Fruit fly (Drosophila melanogaster) whole organism, prepupa: ENCODE data around the gene RpL13A.

Experiments
- CG11762 ChIP-seq: fragments of 200-800 bp; sonication (Bioruptor generic); optimal IDR thresholded peaks from 3 replicates; lab custom pipeline; 2016; ENCODE audit warnings: missing biosample characterization, missing genetic modification characterization; ENCODE audit not compliant: insufficient read depth
- CG11902 ChIP-seq: fragments of 200-800 bp; sonication (Bioruptor generic); optimal IDR thresholded peaks from 3 replicates; lab custom pipeline; 2016; ENCODE audit warnings: missing biosample characterization, missing genetic modification characterization
- CG15336 ChIP-seq: fragments of 200-800 bp; sonication (Bioruptor generic); IDR thresholded peaks from 2 replicates; pipeline ENCODE4 v1.3.6; 2022; ENCODE audit warnings: missing biosample characterization, missing genetic modification characterization
- CG1621 ChIP-seq: fragments of 200-800 bp; sonication (Bioruptor generic); optimal IDR thresholded peaks from 3 replicates; lab custom pipeline; 2018; ENCODE audit warnings: missing biosample characterization, mild to moderate bottlenecking, missing genetic modification characterization
- CG3032 ChIP-seq: fragments of 200-800 bp; optimal IDR thresholded peaks from 2 replicates; lab custom pipeline; 2019; ENCODE audit warnings: missing biosample characterization, mild to moderate bottlenecking, missing genetic modification characterization, moderate library complexity
- CG31627 ChIP-seq: fragments of 200-800 bp; sonication (Bioruptor generic); optimal IDR thresholded peaks from 3 replicates; lab custom pipeline; 2016; ENCODE audit warnings: missing biosample characterization, missing genetic modification characterization
- CG32006 ChIP-seq: fragments of 200-800 bp; sonication (Bioruptor generic); optimal IDR thresholded peaks from 3 replicates; lab custom pipeline; 2017; ENCODE audit warnings: missing biosample characterization, mild to moderate bottlenecking, missing genetic modification characterization
- CG34406 ChIP-seq: fragments of 200-800 bp; sonication (Bioruptor generic); optimal IDR thresholded peaks from 3 replicates; lab custom pipeline; 2016; ENCODE audit warnings: missing biosample characterization, missing genetic modification characterization
- CG3919 ChIP-seq: fragments of 200-800 bp; sonication (Bioruptor generic); optimal IDR thresholded peaks from 3 replicates; lab custom pipeline; 2016; ENCODE audit warnings: missing biosample characterization, missing genetic modification characterization
- CG4318 ChIP-seq: fragments of 200-800 bp; sonication (Bioruptor generic); optimal IDR thresholded peaks from 3 replicates; lab custom pipeline; 2017; ENCODE audit warnings: missing biosample characterization, mild to moderate bottlenecking, missing genetic modification characterization
- CG6808 ChIP-seq: fragments of 200-800 bp; sonication (Bioruptor generic); optimal IDR thresholded peaks from 3 replicates; lab custom pipeline; 2017; ENCODE audit warnings: missing biosample characterization, missing genetic modification characterization, mild to moderate bottlenecking, moderate library complexity, missing genetic modification reagents
- CG6854 ChIP-seq: fragments of 200-800 bp; sonication (Bioruptor generic); optimal IDR thresholded peaks from 2 replicates; lab custom pipeline; 2017; ENCODE audit warnings: missing biosample characterization, mild to moderate bottlenecking, missing genetic modification characterization
- CG7368 ChIP-seq: fragments of 200-800 bp; sonication (Bioruptor generic); optimal IDR thresholded peaks from 3 replicates; lab custom pipeline; 2016; ENCODE audit warnings: missing biosample characterization, missing genetic modification characterization
- CG8119 ChIP-seq: fragments of 200-800 bp; sonication (Bioruptor generic); IDR thresholded peaks from 3 replicates; pipeline ENCODE4 v1.3.6; 2022; ENCODE audit warnings: missing biosample characterization, missing genetic modification characterization
- CG8319 ChIP-seq: fragments of 200-800 bp; sonication (Bioruptor generic); optimal IDR thresholded peaks from 3 replicates; lab custom pipeline; 2016; ENCODE audit warnings: missing biosample characterization, missing genetic modification characterization
- CG9139 ChIP-seq: fragments of 200-800 bp; sonication (Bioruptor generic); optimal IDR thresholded peaks from 3 replicates; lab custom pipeline; 2017; ENCODE audit warnings: missing biosample characterization, mild to moderate bottlenecking, missing genetic modification characterization
- Eip75B ChIP-seq: fragments of 200-800 bp; sonication (Bioruptor generic); optimal IDR thresholded peaks from 3 replicates; lab custom pipeline; 2016; ENCODE audit warnings: missing biosample characterization, missing genetic modification characterization
- Eip78C ChIP-seq: fragments of 200-800 bp; sonication (Bioruptor generic); peaks from one replicate; lab custom pipeline; 2016; ENCODE audit warnings: missing biosample characterization, missing genetic modification characterization
- Ets21C ChIP-seq: fragments of 200-800 bp; sonication (Bioruptor generic); optimal IDR thresholded peaks from 3 replicates; lab custom pipeline; 2016; ENCODE audit warnings: missing biosample characterization, missing genetic modification characterization
- Ets96B ChIP-seq: fragments of 200-800 bp; optimal IDR thresholded peaks from 2 replicates; lab custom pipeline; 2019; ENCODE audit warnings: missing biosample characterization, mild to moderate bottlenecking, missing genetic modification characterization, moderate library complexity
- Gug ChIP-seq: fragments of 200-800 bp; sonication (Bioruptor generic); IDR thresholded peaks from 2 replicates; pipeline ENCODE4 v1.3.6; 2022; ENCODE audit warnings: missing biosample characterization, missing genetic modification characterization
- Hr38 ChIP-seq: sonication (Bioruptor generic); optimal IDR thresholded peaks from 2 replicates; lab custom pipeline; 2016; ENCODE audit warnings: missing biosample characterization, missing genetic modification characterization
- Hr4 ChIP-seq: fragments of 200-800 bp; sonication (Bioruptor generic); optimal IDR thresholded peaks from 3 replicates; lab custom pipeline; 2016; ENCODE audit warnings: missing biosample characterization, missing genetic modification characterization
- Lpt ChIP-seq: fragments of 200-800 bp; sonication (Bioruptor generic); optimal IDR thresholded peaks from 3 replicates; lab custom pipeline; 2016; ENCODE audit warnings: missing biosample characterization, missing genetic modification characterization
- Met ChIP-seq: fragments of 200-800 bp; sonication (Bioruptor generic); optimal IDR thresholded peaks from 3 replicates; lab custom pipeline; 2016; ENCODE audit warnings: missing biosample characterization, missing genetic modification characterization
- Smox ChIP-seq: fragments of 200-800 bp; sonication (Bioruptor generic); optimal IDR thresholded peaks from 3 replicates; lab custom pipeline; 2016; ENCODE audit warnings: missing biosample characterization, missing genetic modification characterization
- Sox15 ChIP-seq: fragments of 200-800 bp; sonication (Bioruptor generic); optimal IDR thresholded peaks from 3 replicates; lab custom pipeline; 2016; ENCODE audit warnings: missing biosample characterization, missing genetic modification characterization
- achi ChIP-seq: fragments of 200-800 bp; sonication (Bioruptor generic); optimal IDR thresholded peaks from 3 replicates; lab custom pipeline; 2016; ENCODE audit warnings: missing biosample characterization, missing genetic modification characterization
- acj6 ChIP-seq: fragments of 200-800 bp; sonication (Bioruptor generic); optimal IDR thresholded peaks from 3 replicates; lab custom pipeline; 2016; ENCODE audit warnings: missing biosample characterization, missing genetic modification characterization
- cyc ChIP-seq: fragments of 200-800 bp; sonication (Bioruptor generic); optimal IDR thresholded peaks from 3 replicates; lab custom pipeline; 2016; ENCODE audit warnings: missing biosample characterization, missing genetic modification characterization
- dsx ChIP-seq: fragments of 200-800 bp; optimal IDR thresholded peaks from 3 replicates; lab custom pipeline; 2019; ENCODE audit warnings: missing biosample characterization, mild to moderate bottlenecking, missing genetic modification characterization, moderate library complexity; ENCODE audit not compliant: poor library complexity, severe bottlenecking
- eg ChIP-seq: fragments of 200-800 bp; sonication (Bioruptor generic); IDR thresholded peaks from 3 replicates; pipeline ENCODE4 v1.3.6; 2022; ENCODE audit warnings: missing biosample characterization, missing genetic modification characterization
- esn ChIP-seq: fragments of 200-800 bp; sonication (Bioruptor generic); optimal IDR thresholded peaks from 2 replicates; lab custom pipeline; 2016; ENCODE audit warnings: missing biosample characterization, mild to moderate bottlenecking, missing genetic modification characterization, moderate library complexity
- fd59A ChIP-seq: fragments of 200-800 bp; sonication (Bioruptor generic); optimal IDR thresholded peaks from 2 replicates; lab custom pipeline; 2017; ENCODE audit warnings: missing biosample characterization, mild to moderate bottlenecking, missing genetic modification characterization, missing genetic modification reagents
- fkh ChIP-seq: fragments of 200-800 bp; sonication (Bioruptor generic); optimal IDR thresholded peaks from 3 replicates; lab custom pipeline; 2017; ENCODE audit warnings: missing biosample characterization, mild to moderate bottlenecking, missing genetic modification characterization, moderate library complexity
- lz ChIP-seq: fragments of 200-800 bp; sonication (Bioruptor generic); optimal IDR thresholded peaks from 3 replicates; lab custom pipeline; 2016; ENCODE audit warnings: missing biosample characterization, missing genetic modification characterization
- net ChIP-seq: fragments of 200-800 bp; sonication (Bioruptor generic); optimal IDR thresholded peaks from 3 replicates; lab custom pipeline; 2016; ENCODE audit warnings: missing biosample characterization, missing genetic modification characterization
- salr ChIP-seq, 2 experiments: fragments of 200-800 bp; sonication (Bioruptor generic); optimal IDR thresholded peaks; 3 replicates each; lab custom pipeline; 2016 to 2018; ENCODE audit warnings: missing biosample characterization in 2 of 2, missing genetic modification characterization in 2 of 2, mild to moderate bottlenecking in 1 of 2
- spab ChIP-seq: fragments of 200-800 bp; sonication (Bioruptor generic); optimal IDR thresholded peaks from 2 replicates; lab custom pipeline; 2017; ENCODE audit warnings: missing biosample characterization, mild to moderate bottlenecking, missing genetic modification characterization, missing genetic modification reagents
- topi ChIP-seq: fragments of 200-800 bp; sonication (Bioruptor generic); optimal IDR thresholded peaks from 3 replicates; lab custom pipeline; 2016; ENCODE audit warnings: missing biosample characterization, missing genetic modification characterization
- vri ChIP-seq: fragments of 200-800 bp; sonication (Bioruptor generic); optimal IDR thresholded peaks from 3 replicates; lab custom pipeline; 2016; ENCODE audit warnings: missing biosample characterization, mild to moderate bottlenecking, missing genetic modification characterization

Gene RpL13A

DNA sequence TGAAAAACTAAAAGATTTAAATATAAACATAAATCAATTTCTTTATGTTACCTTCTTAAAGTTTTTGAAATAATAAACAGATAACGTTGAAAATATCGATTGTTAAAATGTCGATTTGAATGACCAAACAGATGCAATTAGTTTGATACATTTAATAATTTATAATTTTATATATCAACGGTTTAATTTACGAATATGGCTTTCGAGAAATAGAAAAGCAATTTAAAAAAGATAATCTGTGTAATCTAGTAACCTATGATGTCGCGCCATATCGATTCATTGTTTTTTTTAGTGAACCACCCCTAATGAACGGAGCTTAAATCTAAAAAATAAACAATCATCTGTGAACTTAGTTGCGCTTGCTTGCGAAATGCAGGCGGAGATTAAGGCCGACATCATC is 35.7 kb upstream of the RpL13A start, which contains the start of gene PolZ2:
TSS of gene PolZ2 (plus strand) at position 301 of the 400 bp plus-strand sequence.
- no peak for TF ChIP-seq Hr38
- TF ChIP-seq CG8119 (GFP tag; lab: Robert Waterston, UW), result no peak
- no peak for TF ChIP-seq achi (GFP tag; lab: Kevin White, UChicago)
- TF ChIP-seq CG15336 (GFP tag; lab: Robert Waterston, UW), result no peak
- TF ChIP-seq CG31627 (GFP tag; lab: Kevin White, UChicago), result no peak
- no peak for TF ChIP-seq net (GFP tag; lab: Kevin White, UChicago)
- no peak for TF ChIP-seq CG11762 (GFP tag; lab: Kevin White, UChicago)
- TF ChIP-seq, all 60 proteins: peak for 0

- TF ChIP-seq spab (GFP tag; lab: Kevin White, UChicago), result no peak
- no peak for TF ChIP-seq CG11902 (GFP tag; lab: Kevin White, UChicago)
- no peak for TF ChIP-seq Hr4 (GFP tag; lab: Kevin White, UChicago)
- no peak for TF ChIP-seq CG8319
- TF ChIP-seq Met (GFP tag; lab: Kevin White, UChicago), result no peak
- peak; percentile 38 for TF ChIP-seq dsx (GFP tag; lab: Kevin White, UChicago)
- TF ChIP-seq CG1621, result peak; percentile 9
- no peak for TF ChIP-seq Smox
- TF ChIP-seq fd59A (GFP tag; lab: Kevin White, UChicago), result no peak
- no peak for TF ChIP-seq CG3919 (GFP tag; lab: Kevin White, UChicago)
- no peak for TF ChIP-seq CG34406 (GFP tag; lab: Kevin White, UChicago)
- no peak for TF ChIP-seq Ets21C
- TF ChIP-seq cyc (GFP tag; lab: Kevin White, UChicago), result peak; percentile 37
- peak; percentile 61 for TF ChIP-seq Eip78C
- TF ChIP-seq lz (GFP tag; lab: Kevin White, UChicago), result peak; percentile 26
- TF ChIP-seq CG9139, result no peak
- TF ChIP-seq CG32006 (GFP tag; lab: Kevin White, UChicago), result no peak
- peak; percentile 95 for TF ChIP-seq achi (GFP tag; lab: Kevin White, UChicago)
- no peak for TF ChIP-seq CG4318 (GFP tag; lab: Kevin White, UChicago)
- TF ChIP-seq Ets96B (tag; lab: Kevin White, UChicago), result peak; percentile 7
- TF ChIP-seq vri (GFP tag; lab: Kevin White, UChicago), result no peak
- TF ChIP-seq CG31627 (GFP tag; lab: Kevin White, UChicago), result peak; percentile 49
- TF ChIP-seq eg (GFP tag; lab: Robert Waterston, UW), result no peak; the same call in 2 of the 3 replicates
- peak; percentile 58 for TF ChIP-seq CG3032 (tag; lab: Kevin White, UChicago)
- no peak for TF ChIP-seq salr (GFP tag; optimal IDR thresholded peaks at IDR 0.05; lab: Kevin White, UChicago)
- TF ChIP-seq CG8119 (GFP tag; lab: Robert Waterston, UW), result no peak
- no peak for TF ChIP-seq CG7368 (GFP tag; lab: Kevin White, UChicago)
- no peak for TF ChIP-seq Gug (GFP tag; lab: Robert Waterston, UW)
- peak; percentile 2 for TF ChIP-seq Sox15 (GFP tag; lab: Kevin White, UChicago)
- peak; percentile 20 for TF ChIP-seq topi (GFP tag; lab: Kevin White, UChicago)
- no peak for TF ChIP-seq CG11762 (GFP tag; lab: Kevin White, UChicago)
- peak; percentile 92 for TF ChIP-seq fkh (GFP tag; lab: Kevin White, UChicago)
- TF ChIP-seq Hr38, result no peak
- TF ChIP-seq esn (GFP tag; lab: Kevin White, UChicago), result peak; percentile 11
- peak; percentile 10 for TF ChIP-seq CG6854
- TF ChIP-seq CG6808 (GFP tag; lab: Kevin White, UChicago), result no peak
- no peak for TF ChIP-seq Lpt (GFP tag; lab: Kevin White, UChicago)
- no peak for TF ChIP-seq acj6 (GFP tag; lab: Kevin White, UChicago)
- TF ChIP-seq Eip75B, result no peak
Measured at dm6 chr3R:5591398-5591853, 32.8 kb upstream of the RpL13A start, which contains the start of the genes noi and Vha26. noi (minus strand) TSS chr3R:5591459. Vha26 (plus strand) TSS chr3R:5591763.
